Fruit fly (Drosophila melanogaster) whole organism, pupa: ENCODE data around the gene CG15879.

ENCODE experiments used
- CG10348 ChIP-seq: fragments of 200-800 bp; sonication (Bioruptor generic); IDR thresholded peaks from 2 replicates; pipeline ENCODE4 v1.3.6; 2022; ENCODE audit warnings: missing biosample characterization, missing genetic modification characterization
- CG13204 ChIP-seq: fragments of 200-800 bp; sonication (Bioruptor generic); optimal IDR thresholded peaks from 2 replicates; lab custom pipeline; 2018; ENCODE audit warnings: missing biosample characterization, mild to moderate bottlenecking, missing genetic modification characterization, moderate library complexity
- CG32121 ChIP-seq: fragments of 200-800 bp; sonication (Bioruptor generic); IDR thresholded peaks from 2 replicates; pipeline ENCODE4 v1.3.6; 2022; ENCODE audit warnings: missing biosample characterization, missing genetic modification characterization
- CG34367 ChIP-seq: fragments of 200-800 bp; sonication (Bioruptor generic); optimal IDR thresholded peaks from 2 replicates; lab custom pipeline; 2018; ENCODE audit warnings: missing biosample characterization, mild to moderate bottlenecking, missing genetic modification characterization
- CG4496 ChIP-seq: fragments of 200-800 bp; sonication (Bioruptor generic); IDR thresholded peaks from 3 replicates; pipeline ENCODE4 v1.3.6; 2022; ENCODE audit warnings: missing biosample characterization, missing genetic modification characterization
- CG8159 ChIP-seq: fragments of 200-800 bp; sonication (Bioruptor generic); optimal IDR thresholded peaks from 3 replicates; lab custom pipeline; 2018; ENCODE audit warnings: missing biosample characterization, mild to moderate bottlenecking, missing genetic modification characterization, moderate library complexity
- CG8301 ChIP-seq: fragments of 200-800 bp; sonication (Bioruptor generic); optimal IDR thresholded peaks from 2 replicates; lab custom pipeline; 2018; ENCODE audit warnings: missing biosample characterization, mild to moderate bottlenecking, missing genetic modification characterization
- EcR ChIP-seq: fragments of 200-800 bp; sonication (Bioruptor generic); optimal IDR thresholded peaks from 3 replicates; lab custom pipeline; 2019; ENCODE audit warnings: missing biosample characterization, missing genetic modification characterization, mild to moderate bottlenecking, moderate library complexity, missing genetic modification reagents
- Pif1B ChIP-seq: fragments of 200-800 bp; sonication (Bioruptor generic); optimal IDR thresholded peaks from 3 replicates; lab custom pipeline; 2016; ENCODE audit warnings: missing biosample characterization, missing genetic modification characterization
- fd96Ca ChIP-seq: fragments of 200-800 bp; sonication (Bioruptor generic); IDR thresholded peaks from 3 replicates; pipeline ENCODE4 v1.3.6; 2022; ENCODE audit warnings: missing biosample characterization, missing genetic modification characterization
- gl ChIP-seq: fragments of 200-800 bp; sonication (Bioruptor generic); optimal IDR thresholded peaks from 2 replicates; lab custom pipeline; 2018; ENCODE audit warnings: missing biosample characterization, mild to moderate bottlenecking, missing genetic modification characterization

dm6 chr3L:2164805-2165204 is 4.1 kb downstream of the CG15879 start:
- peak; percentile 9 for TF ChIP-seq CG8159 (tag; lab: Kevin White, UChicago)
- no peak for TF ChIP-seq Pif1B (GFP tag; lab: Kevin White, UChicago)
- TF ChIP-seq CG32121 (GFP tag; lab: Robert Waterston, UW) = no peak
- TF ChIP-seq CG34367 (tag; lab: Kevin White, UChicago) = no peak
- no peak for TF ChIP-seq gl (tag; lab: Kevin White, UChicago)
- TF ChIP-seq CG8301 (tag; lab: Kevin White, UChicago) = peak; percentile 5
- no peak for TF ChIP-seq CG13204 (GFP tag; lab: Kevin White, UChicago)
- TF ChIP-seq EcR (GFP tag; lab: Kevin White, UChicago) = no peak
- TF ChIP-seq CG4496 (GFP tag; lab: Robert Waterston, UW) = 0 out of 3 replicates have a peak, but pooled peaks have one; percentile 52
- no peak for TF ChIP-seq CG10348 (GFP tag; lab: Robert Waterston, UW)
- peak; percentile 47; the same call in 1 of the 3 replicates for TF ChIP-seq fd96Ca (GFP tag; lab: Robert Waterston, UW)
